Fruit fly (Drosophila melanogaster) whole organism, embryonic: ENCODE data around the gene Scgbeta.

ENCODE experiments used
- Aef1 ChIP-seq: fragments of 200-800 bp; sonication (Bioruptor generic); IDR thresholded peaks from 3 replicates; pipeline ENCODE4 v1.3.6; 2022; ENCODE audit warnings: missing biosample characterization, missing genetic modification characterization
- Bteb2 ChIP-seq: fragments of 200-800 bp; sonication (Bioruptor generic); optimal IDR thresholded peaks from 2 replicates; lab custom pipeline; 2016; ENCODE audit warnings: missing biosample characterization, missing genetic modification characterization
- CG10654 ChIP-seq: fragments of 200-800 bp; sonication (Bioruptor generic); optimal IDR thresholded peaks from 2 replicates; lab custom pipeline; 2016; ENCODE audit warnings: missing biosample characterization, missing genetic modification characterization
- CG11456 ChIP-seq: fragments of 200-800 bp; sonication (Bioruptor generic); IDR thresholded peaks from 3 replicates; pipeline ENCODE4 v1.3.6; 2022; ENCODE audit warnings: missing biosample characterization, missing genetic modification characterization
- CG13624 ChIP-seq: fragments of 200-800 bp; sonication (Bioruptor generic); optimal IDR thresholded peaks from 2 replicates; lab custom pipeline; 2016; ENCODE audit warnings: missing biosample characterization, missing genetic modification characterization
- CG13894 ChIP-seq: fragments of 200-800 bp; sonication (Bioruptor generic); optimal IDR thresholded peaks from 3 replicates; lab custom pipeline; 2018; ENCODE audit warnings: missing biosample characterization, mild to moderate bottlenecking, missing genetic modification characterization, moderate library complexity
- CG15514 ChIP-seq: fragments of 200-800 bp; sonication (Bioruptor generic); optimal IDR thresholded peaks from 3 replicates; lab custom pipeline; 2017; ENCODE audit warnings: missing biosample characterization, missing genetic modification characterization, mild to moderate bottlenecking, moderate library complexity, missing genetic modification reagents
- CG1603 ChIP-seq: fragments of 200-800 bp; sonication (Bioruptor generic); optimal IDR thresholded peaks from 2 replicates; lab custom pipeline; 2019; ENCODE audit warnings: missing biosample characterization, mild to moderate bottlenecking, missing genetic modification characterization, moderate library complexity
- CG16863 ChIP-seq: fragments of 200-800 bp; sonication (Bioruptor generic); optimal IDR thresholded peaks from 3 replicates; lab custom pipeline; 2016; ENCODE audit warnings: missing biosample characterization, missing genetic modification characterization
- CG17385 ChIP-seq: fragments of 200-800 bp; sonication (Bioruptor generic); optimal IDR thresholded peaks from 3 replicates; lab custom pipeline; 2018; ENCODE audit warnings: missing biosample characterization, mild to moderate bottlenecking, missing genetic modification characterization
- CG18011 ChIP-seq: fragments of 200-800 bp; sonication (Bioruptor generic); optimal IDR thresholded peaks from 2 replicates; lab custom pipeline; 2017; ENCODE audit warnings: missing biosample characterization, missing genetic modification characterization, mild to moderate bottlenecking, moderate library complexity, missing genotype
- CG4328 ChIP-seq: fragments of 200-800 bp; sonication (Bioruptor generic); optimal IDR thresholded peaks from 3 replicates; lab custom pipeline; 2017; ENCODE audit warnings: missing biosample characterization, missing genetic modification reagents, missing genetic modification characterization
- CG4424 ChIP-seq: fragments of 200-800 bp; sonication (Bioruptor generic); optimal IDR thresholded peaks from 3 replicates; lab custom pipeline; 2016; ENCODE audit warnings: missing biosample characterization, missing genetic modification characterization
- CG6791 ChIP-seq: fragments of 200-800 bp; sonication (Bioruptor generic); IDR thresholded peaks from 3 replicates; pipeline ENCODE4 v1.3.6; 2022; ENCODE audit warnings: missing biosample characterization, missing genetic modification characterization; ENCODE audit not compliant: partially characterized antibody
- CG7357 ChIP-seq: fragments of 200-800 bp; sonication (Bioruptor generic); IDR thresholded peaks from 3 replicates; pipeline ENCODE4 v1.3.6; 2022; ENCODE audit warnings: missing biosample characterization, missing genetic modification characterization
- CG7928 ChIP-seq: fragments of 200-800 bp; sonication (Bioruptor generic); optimal IDR thresholded peaks from 2 replicates; lab custom pipeline; 2017; ENCODE audit warnings: missing biosample characterization, mild to moderate bottlenecking, missing genetic modification characterization
- CG8290 ChIP-seq, 3 experiments: fragments of 200-800 bp; sonication (Bioruptor generic); optimal IDR thresholded peaks; 2 replicates each; lab custom pipeline; 2016 to 2019; ENCODE audit warnings: missing biosample characterization in 3 of 3, missing genetic modification characterization in 3 of 3, mild to moderate bottlenecking in 2 of 3, moderate library complexity in 1 of 3
- CG8478 ChIP-seq: fragments of >200 bp; optimal IDR thresholded peaks from 2 replicates; lab custom pipeline; 2018
- CG8924 ChIP-seq: fragments of 200-800 bp; optimal IDR thresholded peaks from 3 replicates; lab custom pipeline; 2019; ENCODE audit warnings: missing biosample characterization, mild to moderate bottlenecking, missing genetic modification characterization, moderate library complexity
- CTCF ChIP-seq: fragments of 200-800 bp; sonication (Bioruptor generic); optimal IDR thresholded peaks from 2 replicates; lab custom pipeline; 2017; ENCODE audit warnings: missing biosample characterization, mild to moderate bottlenecking, missing genetic modification characterization, moderate library complexity
- Dad ChIP-seq: fragments of 200-800 bp; sonication (Bioruptor generic); optimal IDR thresholded peaks from 3 replicates; lab custom pipeline; 2016; ENCODE audit warnings: missing biosample characterization, missing genetic modification characterization
- Drgx ChIP-seq: fragments of 200-800 bp; sonication (Bioruptor generic); IDR thresholded peaks from 2 replicates; pipeline ENCODE4 v1.3.6; 2022; ENCODE audit warnings: missing biosample characterization, missing genetic modification characterization
- Gsc ChIP-seq: fragments of 200-800 bp; sonication (Bioruptor generic); IDR thresholded peaks from 2 replicates; pipeline ENCODE4 v1.3.6; 2022; ENCODE audit warnings: missing biosample characterization, missing genetic modification characterization
- Hey ChIP-seq: fragments of 200-800 bp; sonication (Bioruptor generic); optimal IDR thresholded peaks from 3 replicates; lab custom pipeline; 2018; ENCODE audit warnings: missing biosample characterization, mild to moderate bottlenecking, missing genetic modification characterization
- Hr39 ChIP-seq: fragments of >200 bp; optimal IDR thresholded peaks from 2 replicates; lab custom pipeline; 2017
- Jarid2 ChIP-seq: fragments of 200-800 bp; sonication (Bioruptor generic); optimal IDR thresholded peaks from 3 replicates; lab custom pipeline; 2017; ENCODE audit warnings: mild to moderate bottlenecking, missing biosample characterization, missing genetic modification reagents, missing genetic modification characterization
- MESR4 ChIP-seq: fragments of 200-800 bp; sonication (Bioruptor generic); optimal IDR thresholded peaks from 2 replicates; lab custom pipeline; 2018; ENCODE audit warnings: missing biosample characterization, mild to moderate bottlenecking, missing genetic modification characterization, moderate library complexity
- MTF-1 ChIP-seq: fragments of 200-800 bp; sonication (Bioruptor generic); optimal IDR thresholded peaks from 2 replicates; lab custom pipeline; 2018; ENCODE audit warnings: missing biosample characterization, mild to moderate bottlenecking, missing genetic modification characterization, borderline replicate concordance
- Mrtf ChIP-seq: fragments of 200-800 bp; sonication (Bioruptor generic); IDR thresholded peaks from 3 replicates; pipeline ENCODE4 v1.3.6; 2022; ENCODE audit warnings: missing biosample characterization, missing genetic modification characterization
- Six4 ChIP-seq: fragments of 200-800 bp; sonication (Bioruptor generic); optimal IDR thresholded peaks from 2 replicates; lab custom pipeline; 2016; ENCODE audit warnings: missing biosample characterization, missing genetic modification characterization
- Stat92E ChIP-seq, 3 experiments: fragments of >200 bp in 2 of 3; fragments of 200-800 bp in 1 of 3; sonication (Bioruptor generic) in 1 of 3; optimal IDR thresholded peaks; 2 replicates each; lab custom pipeline; 2017 to 2019; ENCODE audit warnings: missing biosample characterization in 3 of 3, missing genetic modification characterization in 3 of 3, mild to moderate bottlenecking in 1 of 3, moderate library complexity in 1 of 3
- ac ChIP-seq: fragments of 200-800 bp; sonication (Bioruptor generic); optimal IDR thresholded peaks from 3 replicates; lab custom pipeline; 2017; ENCODE audit warnings: missing biosample characterization, mild to moderate bottlenecking, missing genetic modification characterization
- bab2 ChIP-seq: fragments of 200-800 bp; sonication (Bioruptor generic); optimal IDR thresholded peaks from 2 replicates; lab custom pipeline; 2016; ENCODE audit warnings: missing biosample characterization, missing genetic modification characterization
- crol ChIP-seq: fragments of 200-800 bp; sonication (Bioruptor generic); IDR thresholded peaks from 2 replicates; pipeline ENCODE4 v1.3.6; 2022; ENCODE audit warnings: missing biosample characterization, missing genetic modification characterization
- dysf ChIP-seq: fragments of 200-800 bp; sonication (Bioruptor generic); IDR thresholded peaks from 3 replicates; pipeline ENCODE4 v1.3.6; 2022; ENCODE audit warnings: missing biosample characterization, missing genetic modification characterization
- ems ChIP-seq: fragments of 200-800 bp; sonication (Bioruptor generic); optimal IDR thresholded peaks from 3 replicates; lab custom pipeline; 2016; ENCODE audit warnings: missing biosample characterization, missing genetic modification characterization
- fd64A ChIP-seq: fragments of 200-800 bp; sonication (Bioruptor generic); optimal IDR thresholded peaks from 3 replicates; lab custom pipeline; 2018; ENCODE audit warnings: missing biosample characterization, mild to moderate bottlenecking, missing genetic modification characterization
- fd96Cb ChIP-seq: fragments of 200-800 bp; sonication (Bioruptor generic); optimal IDR thresholded peaks from 2 replicates; lab custom pipeline; 2018; ENCODE audit warnings: missing biosample characterization, mild to moderate bottlenecking, missing genetic modification characterization, moderate library complexity
- fu2 ChIP-seq: fragments of 200-800 bp; sonication (Bioruptor generic); optimal IDR thresholded peaks from 2 replicates; lab custom pipeline; 2016; ENCODE audit warnings: missing biosample characterization, missing genetic modification characterization
- kah ChIP-seq: fragments of 200-800 bp; sonication (Bioruptor generic); optimal IDR thresholded peaks from 2 replicates; lab custom pipeline; 2018; ENCODE audit warnings: missing biosample characterization, mild to moderate bottlenecking, missing genetic modification characterization
- knrl ChIP-seq: fragments of 200-800 bp; sonication (Bioruptor generic); IDR thresholded peaks from 3 replicates; pipeline ENCODE4 v1.3.6; 2022; ENCODE audit warnings: missing biosample characterization, missing genetic modification characterization; ENCODE audit not compliant: partially characterized antibody
- maf-S ChIP-seq: fragments of 200-800 bp; sonication (Bioruptor generic); optimal IDR thresholded peaks from 2 replicates; lab custom pipeline; 2016; ENCODE audit warnings: missing biosample characterization, missing genetic modification characterization
- mld ChIP-seq: fragments of 200-800 bp; sonication (Bioruptor generic); IDR thresholded peaks from 3 replicates; pipeline ENCODE4 v1.3.6; 2022; ENCODE audit warnings: missing biosample characterization, missing genetic modification characterization; ENCODE audit not compliant: partially characterized antibody
- onecut ChIP-seq: fragments of 200-800 bp; sonication (Bioruptor generic); IDR thresholded peaks from 2 replicates; pipeline ENCODE4 v1.3.6; 2022; ENCODE audit warnings: missing biosample characterization, missing genetic modification characterization
- pita ChIP-seq: fragments of 200-800 bp; sonication (Bioruptor generic); optimal IDR thresholded peaks from 2 replicates; lab custom pipeline; 2017; ENCODE audit warnings: missing biosample characterization, mild to moderate bottlenecking, missing genetic modification characterization
- pros ChIP-seq: fragments of 200-800 bp; sonication (Bioruptor generic); optimal IDR thresholded peaks from 3 replicates; lab custom pipeline; 2019; ENCODE audit warnings: missing biosample characterization, mild to moderate bottlenecking, missing genetic modification characterization, moderate library complexity
- so ChIP-seq: fragments of 200-800 bp; sonication (Bioruptor generic); IDR thresholded peaks from 3 replicates; pipeline ENCODE4 v1.3.6; 2022; ENCODE audit warnings: missing biosample characterization, missing genetic modification characterization
- tna ChIP-seq: fragments of 200-800 bp; sonication (Bioruptor generic); IDR thresholded peaks from 2 replicates; pipeline ENCODE4 v1.3.6; 2022; ENCODE audit warnings: missing biosample characterization, missing genetic modification characterization; ENCODE audit not compliant: partially characterized antibody
- tx ChIP-seq: fragments of 200-800 bp; sonication (Bioruptor generic); optimal IDR thresholded peaks from 2 replicates; lab custom pipeline; 2016; ENCODE audit warnings: missing biosample characterization, missing genetic modification characterization
- unc-4 ChIP-seq: fragments of 200-800 bp; sonication (Bioruptor generic); IDR thresholded peaks from 2 replicates; pipeline ENCODE4 v1.3.6; 2022; ENCODE audit warnings: missing biosample characterization, missing genetic modification characterization; ENCODE audit not compliant: partially characterized antibody
- vvl ChIP-seq: fragments of 200-800 bp; sonication (Bioruptor generic); IDR thresholded peaks from 2 replicates; pipeline ENCODE4 v1.3.6; 2022; ENCODE audit warnings: missing biosample characterization, missing genetic modification characterization
- zfh2 ChIP-seq: fragments of 200-800 bp; sonication (Bioruptor generic); optimal IDR thresholded peaks from 2 replicates; lab custom pipeline; 2016; ENCODE audit warnings: missing biosample characterization, missing genetic modification characterization

Gene Scgbeta

DNA sequence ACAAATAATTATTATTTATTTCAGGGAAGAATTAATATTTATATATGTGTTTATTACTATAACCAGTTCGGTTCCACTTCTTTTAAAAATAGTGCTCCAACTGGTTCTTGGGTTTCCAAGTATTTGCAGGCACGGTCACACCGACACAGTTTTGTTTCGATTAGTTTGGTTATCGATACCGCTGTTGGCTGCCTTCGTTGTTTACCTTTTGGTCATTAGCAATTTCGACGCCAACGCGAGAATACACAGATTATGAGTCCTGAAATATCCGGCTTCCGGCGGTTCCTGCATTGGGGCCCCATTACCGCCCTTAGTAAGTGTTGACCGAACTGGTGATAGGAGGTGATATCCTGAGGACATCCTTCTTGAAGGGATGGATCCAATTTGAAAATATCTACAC lies 14.1 kb downstream of the Scgbeta start, which contains the start of gene CG5196 (continued):
- TF ChIP-seq CG6791 (GFP tag; lab: Robert Waterston, UW) (peak; percentile 79), CG10654 (GFP tag; lab: Kevin White, UChicago) (no peak), CG16863 (GFP tag; lab: Kevin White, UChicago) (no peak), CG8290 (GFP tag; optimal IDR thresholded peaks at IDR 0.05; lab: Kevin White, UChicago) (no peak), CG8290 (tag; optimal IDR thresholded peaks at IDR 0.05; lab: Kevin White, UChicago) (no peak), Stat92E (GFP tag; optimal IDR thresholded peaks at IDR 0.05; lab: Kevin White, UChicago) (peak in 1 of 3 experiments; percentile 44), zfh2 (GFP tag; lab: Kevin White, UChicago) (no peak), CG8478 (no peak), Six4 (GFP tag; lab: Kevin White, UChicago) (no peak), crol (GFP tag; lab: Robert Waterston, UW) (no peak), Mrtf (GFP tag; lab: Robert Waterston, UW) (no peak), CG4328 (no peak), pita (no peak), kah (GFP tag; lab: Kevin White, UChicago) (peak; percentile 17), ems (no peak), pros (GFP tag; lab: Kevin White, UChicago) (no peak), ac (no peak), knrl (GFP tag; lab: Robert Waterston, UW) (peak; percentile 66), fd96Cb (tag; lab: Kevin White, UChicago) (no peak), tna (GFP tag; lab: Robert Waterston, UW) (peak; percentile 52), CG18011 (GFP tag; lab: Kevin White, UChicago) (no peak), so (GFP tag; lab: Robert Waterston, UW) (0 out of 3 replicates have a peak, but pooled peaks have one; percentile 25), Bteb2 (GFP tag; lab: Kevin White, UChicago) (no peak), Hey (tag; lab: Kevin White, UChicago) (no peak), CG7928 (peak; percentile 7), fd64A (GFP tag; lab: Kevin White, UChicago) (no peak), vvl (GFP tag; lab: Robert Waterston, UW) (peak; percentile 44; the same call in 1 of the 2 replicates), MTF-1 (GFP tag; lab: Kevin White, UChicago) (no peak), Dad (GFP tag; lab: Kevin White, UChicago) (no peak), tx (GFP tag; lab: Kevin White, UChicago) (no peak), Hr39 (no peak), CG17385 (no peak), CG7357 (GFP tag; lab: Robert Waterston, UW) (no peak), CG15514 (GFP tag; lab: Kevin White, UChicago) (peak; percentile 99), bab2 (GFP tag; lab: Kevin White, UChicago) (no peak), Jarid2 (GFP tag; lab: Kevin White, UChicago) (no peak), onecut (GFP tag; lab: Robert Waterston, UW) (no peak), mld (peak; percentile 58; the same call in 2 of the 3 replicates), CG11456 (GFP tag; lab: Robert Waterston, UW) (no peak), CG4424 (no peak), Gsc (GFP tag; lab: Robert Waterston, UW) (no peak), dysf (GFP tag; lab: Robert Waterston, UW) (no peak), CTCF (peak; percentile 8), CG13624 (GFP tag; lab: Kevin White, UChicago) (no peak), Aef1 (GFP tag; lab: Robert Waterston, UW) (no peak), MESR4 (GFP tag; lab: Kevin White, UChicago) (peak; percentile 85), CG13894 (peak; percentile 51), CG8924 (peak; percentile 17), Drgx (GFP tag; lab: Robert Waterston, UW) (no peak), unc-4 (GFP tag; lab: Robert Waterston, UW) (peak; percentile 73), maf-S (GFP tag; lab: Kevin White, UChicago) (no peak), CG1603 (peak; percentile 76), fu2 (GFP tag; lab: Kevin White, UChicago) (no peak)
